Fruit fly (Drosophila melanogaster) whole organism, embryonic: ENCODE measurements around the gene CG34135.
A peak's percentile ranks its signal among the peaks of the same experiment; 100 is the strongest.

Experiments
- Asciz ChIP-seq: fragments of 200-800 bp; sonication (Bioruptor generic); optimal IDR thresholded peaks from 2 replicates; lab custom pipeline; 2017; ENCODE audit warnings: missing biosample characterization, mild to moderate bottlenecking, missing genetic modification characterization, missing genetic modification reagents
- Bgb ChIP-seq: fragments of 200-800 bp; sonication (Bioruptor generic); IDR thresholded peaks from 2 replicates; pipeline ENCODE4 v1.3.6; 2022; ENCODE audit warnings: missing biosample characterization, missing genetic modification characterization; ENCODE audit not compliant: partially characterized antibody
- CG10209 ChIP-seq: fragments of 200-800 bp; sonication (Bioruptor generic); optimal IDR thresholded peaks from 3 replicates; lab custom pipeline; 2017; ENCODE audit warnings: missing biosample characterization, mild to moderate bottlenecking, missing genetic modification characterization, missing genetic modification reagents
- CG10654 ChIP-seq: fragments of 200-800 bp; sonication (Bioruptor generic); optimal IDR thresholded peaks from 2 replicates; lab custom pipeline; 2016; ENCODE audit warnings: missing biosample characterization, missing genetic modification characterization
- CG11723 ChIP-seq: fragments of 200-800 bp; sonication (Bioruptor generic); optimal IDR thresholded peaks from 2 replicates; lab custom pipeline; 2017; ENCODE audit warnings: missing biosample characterization, mild to moderate bottlenecking, missing genetic modification characterization
- CG12219 ChIP-seq: fragments of 200-800 bp; sonication (Bioruptor generic); optimal IDR thresholded peaks from 3 replicates; lab custom pipeline; 2018; ENCODE audit warnings: missing biosample characterization, mild to moderate bottlenecking, missing genetic modification characterization
- CG13775 ChIP-seq: fragments of 200-800 bp; sonication (Bioruptor generic); optimal IDR thresholded peaks from 3 replicates; lab custom pipeline; 2017; ENCODE audit warnings: missing biosample characterization, mild to moderate bottlenecking, missing genetic modification characterization
- CG14710 ChIP-seq: fragments of 200-800 bp; sonication (Bioruptor generic); optimal IDR thresholded peaks from 3 replicates; lab custom pipeline; 2019; ENCODE audit warnings: missing biosample characterization, mild to moderate bottlenecking, missing genetic modification characterization, moderate library complexity
- CG15514 ChIP-seq: fragments of 200-800 bp; sonication (Bioruptor generic); optimal IDR thresholded peaks from 3 replicates; lab custom pipeline; 2017; ENCODE audit warnings: missing biosample characterization, missing genetic modification characterization, mild to moderate bottlenecking, moderate library complexity, missing genetic modification reagents
- CG18619 ChIP-seq: fragments of 200-800 bp; sonication (Bioruptor generic); optimal IDR thresholded peaks from 3 replicates; lab custom pipeline; 2017; ENCODE audit warnings: missing biosample characterization, mild to moderate bottlenecking, missing genetic modification characterization
- CG2202 ChIP-seq: fragments of 200-800 bp; sonication (Bioruptor generic); optimal IDR thresholded peaks from 2 replicates; lab custom pipeline; 2018; ENCODE audit warnings: missing biosample characterization, mild to moderate bottlenecking, missing genetic modification characterization
- CG3281 ChIP-seq: fragments of 200-800 bp; sonication (Bioruptor generic); optimal IDR thresholded peaks from 3 replicates; lab custom pipeline; 2017; ENCODE audit warnings: missing biosample characterization, mild to moderate bottlenecking, missing genetic modification characterization
- CG33213 ChIP-seq: fragments of 200-800 bp; sonication (Bioruptor generic); optimal IDR thresholded peaks from 3 replicates; lab custom pipeline; 2016; ENCODE audit warnings: missing biosample characterization, missing genetic modification characterization
- CG34224 ChIP-seq: fragments of 200-800 bp; sonication (Bioruptor generic); IDR thresholded peaks from 3 replicates; pipeline ENCODE4 v1.3.6; 2022; ENCODE audit warnings: missing biosample characterization, missing genetic modification characterization; ENCODE audit not compliant: partially characterized antibody
- CG34422 ChIP-seq: fragments of 200-800 bp; sonication (Bioruptor generic); IDR thresholded peaks from 3 replicates; pipeline ENCODE4 v1.3.6; 2022; ENCODE audit warnings: missing biosample characterization, missing genetic modification characterization
- CG6654 ChIP-seq: fragments of 200-800 bp; sonication (Bioruptor generic); optimal IDR thresholded peaks from 2 replicates; lab custom pipeline; 2017; ENCODE audit warnings: missing biosample characterization, mild to moderate bottlenecking, missing genetic modification characterization
- CG6765 ChIP-seq: fragments of 200-800 bp; sonication (Bioruptor generic); optimal IDR thresholded peaks from 3 replicates; lab custom pipeline; 2017; ENCODE audit warnings: missing biosample characterization, mild to moderate bottlenecking, missing genetic modification characterization
- CG6813 ChIP-seq: fragments of 200-800 bp; sonication (Bioruptor generic); optimal IDR thresholded peaks from 2 replicates; lab custom pipeline; 2017; ENCODE audit warnings: missing biosample characterization, missing genetic modification characterization, mild to moderate bottlenecking, moderate library complexity, missing genetic modification reagents
- CG7839 ChIP-seq: fragments of 200-800 bp; sonication (Bioruptor generic); optimal IDR thresholded peaks from 3 replicates; lab custom pipeline; 2018; ENCODE audit warnings: missing biosample characterization, mild to moderate bottlenecking, missing genetic modification characterization, moderate library complexity
- CG8089 ChIP-seq: fragments of 200-800 bp; sonication (Bioruptor generic); optimal IDR thresholded peaks from 3 replicates; lab custom pipeline; 2016; ENCODE audit warnings: missing biosample characterization, missing genetic modification characterization
- CG9609 ChIP-seq: fragments of 200-800 bp; sonication (Bioruptor generic); optimal IDR thresholded peaks from 3 replicates; lab custom pipeline; 2016; ENCODE audit warnings: missing biosample characterization, missing genetic modification characterization
- CG9932 ChIP-seq: fragments of 200-800 bp; sonication (Bioruptor generic); IDR thresholded peaks from 2 replicates; pipeline ENCODE4 v1.3.6; 2022; ENCODE audit warnings: missing biosample characterization, missing genetic modification characterization
- CrebB ChIP-seq: fragments of 200-800 bp; sonication (Bioruptor generic); optimal IDR thresholded peaks from 3 replicates; lab custom pipeline; 2018; ENCODE audit warnings: missing biosample characterization, mild to moderate bottlenecking, missing genetic modification characterization
- D19B ChIP-seq: fragments of 200-800 bp; sonication (Bioruptor generic); optimal IDR thresholded peaks from 2 replicates; lab custom pipeline; 2017; ENCODE audit warnings: missing biosample characterization, mild to moderate bottlenecking, missing genetic modification characterization
- Dref ChIP-seq: fragments of 200-800 bp; sonication (Bioruptor generic); IDR thresholded peaks from 2 replicates; pipeline ENCODE4 v1.3.6; 2022; ENCODE audit warnings: missing biosample characterization, missing genetic modification characterization
- E2f1 ChIP-seq: fragments of 200-800 bp; sonication (Bioruptor generic); IDR thresholded peaks from 2 replicates; pipeline ENCODE4 v1.3.6; 2022; ENCODE audit warnings: missing biosample characterization, missing genetic modification characterization
- H15 ChIP-seq: fragments of 200-800 bp; sonication (Bioruptor generic); IDR thresholded peaks from 3 replicates; pipeline ENCODE4 v1.3.6; 2022; ENCODE audit warnings: missing biosample characterization, missing genetic modification characterization
- HHEX ChIP-seq: fragments of 200-800 bp; sonication (Bioruptor generic); optimal IDR thresholded peaks from 3 replicates; lab custom pipeline; 2017; ENCODE audit warnings: missing biosample characterization, mild to moderate bottlenecking, missing genetic modification characterization, missing genetic modification reagents
- HLH4C ChIP-seq: fragments of 200-800 bp; sonication (Bioruptor generic); IDR thresholded peaks from 3 replicates; pipeline ENCODE4 v1.3.6; 2022; ENCODE audit warnings: missing biosample characterization, missing genetic modification characterization; ENCODE audit not compliant: partially characterized antibody
- Hmr ChIP-seq: fragments of 200-800 bp; sonication (Bioruptor generic); optimal IDR thresholded peaks from 3 replicates; lab custom pipeline; 2017; ENCODE audit warnings: mild to moderate bottlenecking, missing biosample characterization, missing genetic modification reagents, missing genetic modification characterization
- Lim3 ChIP-seq: fragments of 200-800 bp; sonication (Bioruptor generic); IDR thresholded peaks from 2 replicates; pipeline ENCODE4 v1.3.6; 2022; ENCODE audit warnings: missing biosample characterization, missing genetic modification characterization
- Max ChIP-seq: fragments of 200-800 bp; sonication (Bioruptor generic); optimal IDR thresholded peaks from 2 replicates; lab custom pipeline; 2016; ENCODE audit warnings: missing biosample characterization, mild to moderate bottlenecking, missing genetic modification characterization
- NK7.1 ChIP-seq: fragments of 200-800 bp; sonication (Bioruptor generic); optimal IDR thresholded peaks from 3 replicates; lab custom pipeline; 2016; ENCODE audit warnings: missing biosample characterization, missing genetic modification characterization
- Side ChIP-seq: fragments of 200-800 bp; sonication (Bioruptor generic); optimal IDR thresholded peaks from 2 replicates; lab custom pipeline; 2016; ENCODE audit warnings: missing biosample characterization, missing genetic modification characterization
- Sox102F ChIP-seq: fragments of 200-800 bp; sonication (Bioruptor generic); optimal IDR thresholded peaks from 2 replicates; lab custom pipeline; 2018; ENCODE audit warnings: missing biosample characterization, mild to moderate bottlenecking, missing genetic modification characterization, moderate library complexity
- cas ChIP-seq: fragments of 200-800 bp; sonication (Bioruptor generic); IDR thresholded peaks from 2 replicates; pipeline ENCODE4 v1.3.6; 2022; ENCODE audit warnings: missing biosample characterization, missing genetic modification characterization
- crc ChIP-seq: fragments of 200-800 bp; sonication (Bioruptor generic); optimal IDR thresholded peaks from 2 replicates; lab custom pipeline; 2016; ENCODE audit warnings: missing biosample characterization, missing genetic modification characterization
- disco-r ChIP-seq: fragments of 200-800 bp; sonication (Bioruptor generic); optimal IDR thresholded peaks from 2 replicates; lab custom pipeline; 2016; ENCODE audit warnings: missing biosample characterization, missing genetic modification characterization
- eyg ChIP-seq: fragments of 200-800 bp; sonication (Bioruptor generic); optimal IDR thresholded peaks from 3 replicates; lab custom pipeline; 2016; ENCODE audit warnings: missing biosample characterization, missing genetic modification characterization
- gem ChIP-seq: fragments of 200-800 bp; sonication (Bioruptor generic); optimal IDR thresholded peaks from 2 replicates; lab custom pipeline; 2019; ENCODE audit warnings: missing biosample characterization, mild to moderate bottlenecking, missing genetic modification characterization, moderate library complexity
- hth ChIP-seq: fragments of >200 bp; optimal IDR thresholded peaks from 2 replicates; lab custom pipeline; 2017; ENCODE audit warnings: inconsistent platforms
- inv ChIP-seq: fragments of 200-800 bp; sonication (Bioruptor generic); IDR thresholded peaks from 2 replicates; pipeline ENCODE4 v1.3.6; 2022; ENCODE audit warnings: missing biosample characterization, missing genetic modification characterization; ENCODE audit not compliant: partially characterized antibody
- lab ChIP-seq: fragments of 200-800 bp; sonication (Bioruptor generic); optimal IDR thresholded peaks from 3 replicates; lab custom pipeline; 2017; ENCODE audit warnings: missing biosample characterization, missing genetic modification characterization, mild to moderate bottlenecking, moderate library complexity, missing genetic modification reagents
- lov ChIP-seq, 2 experiments: fragments of 200-800 bp in 1 of 2; fragments of >200 bp in 1 of 2; sonication (Bioruptor generic) in 1 of 2; IDR thresholded peaks in 1 of 2; optimal IDR thresholded peaks in 1 of 2; 2 replicates in 1 of 2; 3 replicates in 1 of 2; pipeline versions ENCODE4 v1.3.6 to Lab custom; 2017 to 2022; ENCODE audit warnings: missing biosample characterization in 1 of 2, missing genetic modification characterization in 1 of 2
- ranshi ChIP-seq: fragments of 200-800 bp; sonication (Bioruptor generic); IDR thresholded peaks from 2 replicates; pipeline ENCODE4 v1.3.6; 2022; ENCODE audit warnings: missing biosample characterization, missing genetic modification characterization
- sim ChIP-seq: fragments of 200-800 bp; sonication (Bioruptor generic); IDR thresholded peaks from 2 replicates; pipeline ENCODE4 v1.3.6; 2022; ENCODE audit warnings: missing biosample characterization, missing genetic modification characterization
- ssp ChIP-seq: fragments of 200-800 bp; sonication (Bioruptor generic); IDR thresholded peaks from 2 replicates; pipeline ENCODE4 v1.3.6; 2022; ENCODE audit warnings: missing biosample characterization, missing genetic modification characterization
- tio ChIP-seq: fragments of 200-800 bp; sonication (Bioruptor generic); optimal IDR thresholded peaks from 2 replicates; lab custom pipeline; 2017; ENCODE audit warnings: missing biosample characterization, missing genetic modification characterization, inconsistent platforms
- tll ChIP-seq, 2 experiments: fragments of 200-800 bp in 1 of 2; fragments of >200 bp in 1 of 2; sonication (Bioruptor generic) in 1 of 2; optimal IDR thresholded peaks; 2 replicates each; lab custom pipeline; 2017 to 2019; ENCODE audit warnings: missing biosample characterization in 2 of 2, missing genetic modification characterization in 2 of 2, mild to moderate bottlenecking in 1 of 2, moderate library complexity in 1 of 2
- zen ChIP-seq: fragments of 200-800 bp; sonication (Bioruptor generic); optimal IDR thresholded peaks from 3 replicates; lab custom pipeline; 2018; ENCODE audit warnings: missing biosample characterization, mild to moderate bottlenecking, missing genetic modification characterization, moderate library complexity

Gene CG34135

DNA sequence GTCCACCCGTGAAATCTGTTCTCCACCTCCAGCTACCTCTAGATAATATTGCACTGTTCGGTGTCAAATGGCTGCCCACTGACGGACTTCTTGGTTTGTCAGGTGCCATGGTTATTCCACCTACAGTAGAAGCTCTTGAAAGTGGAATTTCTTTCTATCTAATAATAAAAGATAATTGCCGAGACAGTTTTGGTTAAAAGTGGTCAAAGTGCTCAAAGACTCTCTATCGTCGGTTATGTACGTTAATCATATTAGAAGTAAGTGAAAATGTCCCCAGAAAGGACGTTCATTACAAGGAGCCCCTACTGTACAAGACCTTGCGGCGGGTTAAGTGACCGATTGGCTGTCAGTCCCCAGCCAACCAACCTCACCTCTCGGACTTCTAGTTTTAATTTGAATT lies 23.8 kb downstream of the CG34135 start (continued):
- TF ChIP-seq Dref (GFP tag; lab: Robert Waterston, UW), result no peak
- peak; percentile 50 for TF ChIP-seq lab
- TF ChIP-seq tll (GFP tag; optimal IDR thresholded peaks at IDR 0.05; lab: Kevin White, UChicago), result no peak
- peak; percentile 18 for TF ChIP-seq CG11723 (GFP tag; lab: Kevin White, UChicago)
- no peak for TF ChIP-seq CG15514 (GFP tag; lab: Kevin White, UChicago)
- TF ChIP-seq ssp (GFP tag; lab: Robert Waterston, UW), result no peak
- TF ChIP-seq Bgb (GFP tag; lab: Robert Waterston, UW), result no peak
- TF ChIP-seq ranshi, result peak; percentile 61
- TF ChIP-seq Side (GFP tag; lab: Kevin White, UChicago), result no peak
- no peak for TF ChIP-seq sim
- no peak for TF ChIP-seq CG2202 (tag; lab: Kevin White, UChicago)
- peak; percentile 39 for TF ChIP-seq CG12219
- TF ChIP-seq crc (GFP tag; lab: Kevin White, UChicago), result no peak
- TF ChIP-seq D19B (GFP tag; lab: Kevin White, UChicago), result no peak
- peak; percentile 39 for TF ChIP-seq CG18619 (GFP tag; lab: Kevin White, UChicago)
- peak; percentile 26 for TF ChIP-seq tio
- TF ChIP-seq lov (optimal IDR thresholded peaks at IDR 0.05; lab: Kevin White, UChicago), result no peak
- TF ChIP-seq lov (GFP tag; IDR thresholded peaks at IDR 0.05; lab: Robert Waterston, UW), result no peak
- no peak for TF ChIP-seq hth
- peak; percentile 41 for TF ChIP-seq CG9609 (GFP tag; lab: Kevin White, UChicago)
- no peak for TF ChIP-seq CG13775 (GFP tag; lab: Kevin White, UChicago)
- TF ChIP-seq CG34422 (GFP tag; lab: Robert Waterston, UW), result no peak
- TF ChIP-seq CG9932 (GFP tag; lab: Robert Waterston, UW), result peak; percentile 39; the same call in 1 of the 2 replicates
- TF ChIP-seq Lim3 (GFP tag; lab: Robert Waterston, UW), result no peak
- no peak for TF ChIP-seq CG33213
- no peak for TF ChIP-seq HLH4C (GFP tag; lab: Robert Waterston, UW)
- no peak for TF ChIP-seq CG7839
- no peak for TF ChIP-seq CG34224
- TF ChIP-seq CG3281 (GFP tag; lab: Kevin White, UChicago), result peak; percentile 11
- no peak for TF ChIP-seq CG6813 (GFP tag; lab: Kevin White, UChicago)
- TF ChIP-seq CG10209 (GFP tag; lab: Kevin White, UChicago), result peak; percentile 54
- peak; percentile 11 for TF ChIP-seq CG8089
- no peak for TF ChIP-seq CG6765 (GFP tag; lab: Kevin White, UChicago)
- TF ChIP-seq zen (tag; lab: Kevin White, UChicago), result no peak
- no peak for TF ChIP-seq Asciz (GFP tag; lab: Kevin White, UChicago)
- no peak for TF ChIP-seq cas
- peak; percentile 70 for TF ChIP-seq gem (tag; lab: Kevin White, UChicago)
- peak; percentile 59; the same call in 1 of the 2 replicates for TF ChIP-seq E2f1 (GFP tag; lab: Robert Waterston, UW)
- peak; percentile 10 for TF ChIP-seq HHEX (GFP tag; lab: Kevin White, UChicago)
- TF ChIP-seq inv, result no peak
- TF ChIP-seq CrebB (tag; lab: Kevin White, UChicago), result no peak
- peak; percentile 58 for TF ChIP-seq Sox102F (GFP tag; lab: Kevin White, UChicago)
- no peak for TF ChIP-seq disco-r
- peak; percentile 14 for TF ChIP-seq Max (GFP tag; lab: Kevin White, UChicago)
- TF ChIP-seq CG10654 (GFP tag; lab: Kevin White, UChicago), result no peak
- no peak for TF ChIP-seq CG6654 (GFP tag; lab: Kevin White, UChicago)
- TF ChIP-seq H15 (GFP tag; lab: Robert Waterston, UW), result 0 out of 3 replicates have a peak, but pooled peaks have one; percentile 21
- no peak for TF ChIP-seq CG14710 (tag; lab: Kevin White, UChicago)
- TF ChIP-seq eyg (GFP tag; lab: Kevin White, UChicago), result no peak
- no peak for TF ChIP-seq NK7.1 (GFP tag; lab: Kevin White, UChicago)
- peak; percentile 67 for TF ChIP-seq Hmr (GFP tag; lab: Kevin White, UChicago)
